Fruit fly (Drosophila melanogaster) whole organism, adult: ENCODE results near the gene CG17075.

Source experiments
- CG11617 ChIP-seq: fragments of 200-800 bp; sonication (Bioruptor generic); optimal IDR thresholded peaks from 2 replicates; lab custom pipeline; 2017; ENCODE audit warnings: mild to moderate bottlenecking, missing biosample characterization, missing genetic modification reagents, missing genetic modification characterization
- CG12768 ChIP-seq: fragments of 200-800 bp; sonication (Bioruptor generic); optimal IDR thresholded peaks from 2 replicates; lab custom pipeline; 2017; ENCODE audit warnings: missing biosample characterization, missing genetic modification characterization, mild to moderate bottlenecking, moderate library complexity, missing genetic modification reagents
- CG14711 ChIP-seq: fragments of 200-800 bp; sonication (Bioruptor generic); optimal IDR thresholded peaks from 2 replicates; lab custom pipeline; 2018; ENCODE audit warnings: missing biosample characterization, mild to moderate bottlenecking, missing genetic modification characterization, moderate library complexity
- CG1620 ChIP-seq: fragments of 200-800 bp; sonication (Bioruptor generic); optimal IDR thresholded peaks from 2 replicates; lab custom pipeline; 2016; ENCODE audit warnings: missing biosample characterization, missing genetic modification characterization
- CG33017 ChIP-seq: fragments of 200-800 bp; sonication (Bioruptor generic); optimal IDR thresholded peaks from 2 replicates; lab custom pipeline; 2018; ENCODE audit warnings: missing biosample characterization, mild to moderate bottlenecking, missing genetic modification characterization, moderate library complexity
- CG5204 ChIP-seq: fragments of 200-800 bp; sonication (Bioruptor generic); optimal IDR thresholded peaks from 2 replicates; lab custom pipeline; 2016; ENCODE audit warnings: missing biosample characterization, missing genetic modification characterization
- CG7045 ChIP-seq: fragments of 200-800 bp; sonication (Bioruptor generic); optimal IDR thresholded peaks from 2 replicates; lab custom pipeline; 2017; ENCODE audit warnings: missing biosample characterization, mild to moderate bottlenecking, missing genetic modification characterization
- CG7101 ChIP-seq: fragments of 200-800 bp; sonication (Bioruptor generic); optimal IDR thresholded peaks from 2 replicates; lab custom pipeline; 2018; ENCODE audit warnings: missing biosample characterization, mild to moderate bottlenecking, missing genetic modification characterization, moderate library complexity
- Clk ChIP-seq: fragments of 200-800 bp; sonication (Bioruptor generic); optimal IDR thresholded peaks from 2 replicates; lab custom pipeline; 2017; ENCODE audit warnings: missing biosample characterization, missing genetic modification characterization
- Crg-1 ChIP-seq: fragments of 200-800 bp; sonication (Bioruptor generic); optimal IDR thresholded peaks from 2 replicates; lab custom pipeline; 2016; ENCODE audit warnings: missing biosample characterization, missing genetic modification characterization
- Hr96 ChIP-seq: fragments of 200-800 bp; sonication (Bioruptor generic); optimal IDR thresholded peaks from 2 replicates; lab custom pipeline; 2016; ENCODE audit warnings: missing biosample characterization, missing genetic modification characterization
- Mnt ChIP-seq: fragments of 200-800 bp; sonication (Bioruptor generic); optimal IDR thresholded peaks from 2 replicates; lab custom pipeline; 2016; ENCODE audit warnings: missing biosample characterization, mild to moderate bottlenecking, missing genetic modification characterization
- bab1 ChIP-seq: fragments of 200-800 bp; sonication (Bioruptor generic); optimal IDR thresholded peaks from 3 replicates; lab custom pipeline; 2019; ENCODE audit warnings: missing biosample characterization, mild to moderate bottlenecking, missing genetic modification characterization, moderate library complexity
- cic ChIP-seq: fragments of 200-800 bp; sonication (Bioruptor generic); optimal IDR thresholded peaks from 2 replicates; lab custom pipeline; 2017; ENCODE audit warnings: missing biosample characterization, mild to moderate bottlenecking, missing genetic modification characterization, moderate library complexity
- cnc ChIP-seq, 2 experiments: fragments of >200 bp; optimal IDR thresholded peaks; 2 replicates each; lab custom pipeline; 2017
- kay ChIP-seq: fragments of 200-800 bp; sonication (Bioruptor generic); peaks from one replicate; lab custom pipeline; 2016; ENCODE audit warnings: missing biosample characterization, missing genetic modification characterization, borderline replicate concordance
- ovo ChIP-seq: fragments of 200-800 bp; sonication (Bioruptor generic); optimal IDR thresholded peaks from 2 replicates; lab custom pipeline; 2016; ENCODE audit warnings: missing biosample characterization, missing genetic modification characterization
- pad ChIP-seq: fragments of 200-800 bp; sonication (Bioruptor generic); optimal IDR thresholded peaks from 3 replicates; lab custom pipeline; 2017; ENCODE audit warnings: missing biosample characterization, missing genetic modification characterization, mild to moderate bottlenecking, moderate library complexity, missing genetic modification reagents
- tj ChIP-seq: fragments of 200-800 bp; sonication (Bioruptor generic); optimal IDR thresholded peaks from 3 replicates; lab custom pipeline; 2017; ENCODE audit warnings: missing biosample characterization, mild to moderate bottlenecking, missing genetic modification characterization, moderate library complexity
- toe ChIP-seq: fragments of 200-800 bp; sonication (Bioruptor generic); optimal IDR thresholded peaks from 2 replicates; lab custom pipeline; 2016; ENCODE audit warnings: missing biosample characterization, missing genetic modification characterization

CG17075 gene

DNA sequence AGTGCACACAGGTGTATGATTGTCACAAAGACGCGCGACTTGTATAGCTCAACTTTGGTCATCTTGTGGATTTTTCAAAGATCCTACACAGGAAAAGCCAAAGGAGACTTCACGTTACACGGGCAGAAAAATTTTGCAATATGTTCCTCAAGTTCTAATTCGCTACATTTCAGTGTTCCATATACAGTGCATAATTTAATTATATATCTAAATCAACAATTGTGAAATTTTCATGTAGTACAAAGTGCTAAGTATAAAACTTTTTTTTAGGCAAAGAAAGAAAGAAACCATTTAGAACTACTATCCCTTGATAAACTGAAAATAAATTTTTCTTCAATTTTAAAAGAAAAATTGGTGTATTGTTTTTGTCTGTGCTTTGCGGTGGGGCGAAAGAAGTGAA is 23.6 kb upstream of the CG17075 start:
- TF ChIP-seq pad (GFP tag; lab: Kevin White, UChicago) (no peak), CG12768 (GFP tag; lab: Kevin White, UChicago) (no peak), Clk (no peak), Hr96 (no peak), CG14711 (no peak), Crg-1 (GFP tag; lab: Kevin White, UChicago) (no peak), tj (no peak)

DNA sequence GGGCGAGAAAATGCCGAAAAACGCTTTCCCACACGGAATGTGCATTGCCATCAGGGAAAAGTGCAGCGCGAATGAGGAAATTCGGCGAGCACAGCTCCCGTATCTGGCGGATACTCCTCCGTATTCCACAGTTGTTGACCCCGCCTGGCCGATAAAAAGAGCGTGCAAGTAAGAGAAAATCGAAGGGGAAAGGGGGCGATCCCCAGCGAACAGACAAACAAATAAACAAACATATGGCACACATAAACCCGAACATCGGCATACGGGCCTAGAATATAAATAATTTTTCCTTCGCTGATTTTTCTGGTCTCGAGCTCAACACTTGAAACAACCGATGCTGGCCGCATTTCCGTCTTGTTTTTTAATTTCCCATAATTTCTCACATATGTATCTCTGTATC is 23.1 kb upstream of the CG17075 start:
- no peak for TF ChIP-seq CG11617 (GFP tag; lab: Kevin White, UChicago)
- no peak for TF ChIP-seq pad (GFP tag; lab: Kevin White, UChicago)
- TF ChIP-seq cic (GFP tag; lab: Kevin White, UChicago): no peak
- no peak for TF ChIP-seq CG7101 (tag; lab: Kevin White, UChicago)
- no peak for TF ChIP-seq ovo
- no peak for TF ChIP-seq CG12768 (GFP tag; lab: Kevin White, UChicago)
- no peak for TF ChIP-seq kay (GFP tag; lab: Kevin White, UChicago)
- no peak for TF ChIP-seq CG5204 (GFP tag; lab: Kevin White, UChicago)

DNA sequence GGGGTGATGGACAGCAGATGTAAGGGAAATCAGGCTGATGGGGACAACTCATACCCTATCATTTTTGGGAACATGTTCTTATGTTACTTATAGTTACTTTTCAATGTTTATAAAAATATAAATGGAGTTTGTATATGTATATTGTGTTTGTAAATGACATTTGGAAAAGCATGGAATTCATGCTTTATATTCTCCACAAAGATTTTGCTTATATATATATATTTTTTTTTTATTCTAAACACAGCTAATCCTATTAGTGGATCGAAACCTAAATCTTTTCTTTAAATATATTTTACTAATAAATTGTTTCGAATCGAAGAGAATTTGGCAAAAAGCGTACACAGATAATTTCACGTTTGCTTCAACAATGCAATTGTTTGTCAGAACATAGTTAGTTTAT is 21.7 kb upstream of the CG17075 start, which contains the start of gene Amnionless:
Gene Amnionless (minus strand): TSS at position 101 of the 400 bp plus-strand sequence.
- TF ChIP-seq ovo: no peak
- TF ChIP-seq bab1: no peak
- TF ChIP-seq kay (GFP tag; lab: Kevin White, UChicago): no peak
- TF ChIP-seq Mnt (GFP tag; lab: Kevin White, UChicago): no peak
- no peak for TF ChIP-seq CG5204 (GFP tag; lab: Kevin White, UChicago)
- no peak for TF ChIP-seq cnc (optimal IDR thresholded peaks at IDR 0.05; lab: Kevin White, UChicago)
- no peak for TF ChIP-seq Crg-1 (GFP tag; lab: Kevin White, UChicago)
- no peak for TF ChIP-seq CG12768 (GFP tag; lab: Kevin White, UChicago)
- no peak for TF ChIP-seq tj
- no peak for TF ChIP-seq Clk
- no peak for TF ChIP-seq cic (GFP tag; lab: Kevin White, UChicago)
- TF ChIP-seq CG7101 (tag; lab: Kevin White, UChicago): no peak
- TF ChIP-seq CG33017 (tag; lab: Kevin White, UChicago): no peak
- TF ChIP-seq CG14711: no peak
- TF ChIP-seq toe (GFP tag; lab: Kevin White, UChicago): no peak
- TF ChIP-seq CG11617 (GFP tag; lab: Kevin White, UChicago): no peak
- no peak for TF ChIP-seq CG7045 (GFP tag; lab: Kevin White, UChicago)
- no peak for TF ChIP-seq CG1620
- no peak for TF ChIP-seq Hr96

DNA sequence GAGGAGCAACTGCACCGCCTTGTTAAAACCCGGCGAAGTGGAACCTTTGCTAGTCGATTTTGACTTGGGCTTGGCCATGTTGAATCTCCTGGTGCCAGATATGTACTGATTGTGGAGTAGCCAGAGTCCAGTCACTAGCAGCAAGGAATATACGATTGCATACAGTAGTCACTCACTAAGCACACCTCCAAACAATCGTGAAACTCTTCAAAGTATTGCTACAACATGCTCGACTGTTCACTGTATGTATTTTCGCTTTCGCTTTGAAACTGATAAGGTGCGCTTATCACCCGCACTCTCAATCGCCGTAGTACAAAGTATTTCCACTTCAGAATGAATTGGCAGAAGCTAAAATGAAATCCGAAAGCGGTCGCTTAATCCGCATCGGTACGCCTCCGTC is 19.1 kb upstream of the CG17075 start:
- TF ChIP-seq CG7045 (GFP tag; lab: Kevin White, UChicago) (peak; percentile 76), cic (GFP tag; lab: Kevin White, UChicago) (peak; percentile 98), CG1620 (peak; percentile 52), cnc (optimal IDR thresholded peaks at IDR 0.05; lab: Kevin White, UChicago) (no peak), pad (GFP tag; lab: Kevin White, UChicago) (peak; percentile 64), kay (GFP tag; lab: Kevin White, UChicago) (no peak), CG7101 (tag; lab: Kevin White, UChicago) (peak; percentile 85), toe (GFP tag; lab: Kevin White, UChicago) (no peak), ovo (peak; percentile 40), CG11617 (GFP tag; lab: Kevin White, UChicago) (peak; percentile 76), CG5204 (GFP tag; lab: Kevin White, UChicago) (no peak), Crg-1 (GFP tag; lab: Kevin White, UChicago) (peak; percentile 51), Clk (peak; percentile 65), tj (peak; percentile 47), Hr96 (no peak), CG12768 (GFP tag; lab: Kevin White, UChicago) (peak; percentile 90), Mnt (GFP tag; lab: Kevin White, UChicago) (peak; percentile 83), bab1 (no peak), CG33017 (tag; lab: Kevin White, UChicago) (peak; percentile 88), CG14711 (peak; percentile 60)

DNA sequence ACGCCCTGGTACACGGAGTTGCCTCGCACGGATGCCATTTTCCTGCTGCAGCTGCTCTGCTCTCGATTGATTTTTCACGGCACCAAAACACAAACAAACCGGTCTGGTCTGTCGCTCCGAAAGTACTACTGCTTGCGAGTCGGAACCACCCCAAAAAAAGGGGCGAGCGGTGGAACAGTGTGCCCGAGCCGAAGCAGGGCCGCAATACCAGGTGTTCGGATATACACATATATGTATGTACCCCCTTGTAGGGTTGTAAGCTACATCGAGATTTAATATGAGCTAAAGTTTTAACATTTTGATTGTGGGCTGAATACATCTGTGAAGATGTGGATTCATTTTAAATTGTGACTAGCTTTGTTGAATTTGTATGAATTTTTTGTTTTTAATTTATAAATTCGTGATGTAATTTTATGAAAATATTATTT is 18.3 kb upstream of the CG17075 start:
- peak; percentile 23 for TF ChIP-seq CG7045 (GFP tag; lab: Kevin White, UChicago)
- no peak for TF ChIP-seq ovo
- TF ChIP-seq bab1: peak; percentile 39
- peak; percentile 62 for TF ChIP-seq CG33017 (tag; lab: Kevin White, UChicago)
- no peak for TF ChIP-seq tj
- TF ChIP-seq CG7101 (tag; lab: Kevin White, UChicago): peak; percentile 57
- TF ChIP-seq pad (GFP tag; lab: Kevin White, UChicago): peak; percentile 49
- TF ChIP-seq CG12768 (GFP tag; lab: Kevin White, UChicago): peak; percentile 51
- TF ChIP-seq CG14711: peak; percentile 90

DNA sequence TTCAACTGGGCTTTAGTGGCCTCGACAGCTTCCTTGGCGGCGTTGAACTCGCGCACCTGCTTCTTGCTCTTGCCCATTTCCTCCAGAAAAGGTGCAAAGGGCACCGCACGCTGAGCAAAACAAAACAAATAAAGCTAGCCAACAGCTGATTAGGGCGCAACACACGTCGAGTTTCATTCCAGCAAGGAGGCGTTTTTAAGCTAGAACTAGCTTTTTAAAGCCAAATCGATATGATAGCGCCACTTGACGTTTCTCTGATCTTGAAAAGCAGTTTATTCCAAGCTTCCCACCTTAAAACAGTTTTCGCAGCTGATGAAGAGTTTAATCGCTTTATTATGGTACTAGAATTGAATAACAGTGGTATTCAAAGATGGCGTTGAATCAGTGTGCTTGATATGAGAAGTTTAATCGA is 15.8 kb upstream of the CG17075 start, which contains the start of gene CG11601:
Gene CG11601 (minus strand): TSS at position 199 of the 412 bp plus-strand sequence.
- TF ChIP-seq toe (GFP tag; lab: Kevin White, UChicago) (no peak), Hr96 (no peak), tj (peak; percentile 36), pad (GFP tag; lab: Kevin White, UChicago) (peak; percentile 19), cnc (optimal IDR thresholded peaks at IDR 0.05; lab: Kevin White, UChicago) (no peak), cic (GFP tag; lab: Kevin White, UChicago) (peak; percentile 25), CG33017 (tag; lab: Kevin White, UChicago) (peak; percentile 9), Mnt (GFP tag; lab: Kevin White, UChicago) (peak; percentile 27), CG5204 (GFP tag; lab: Kevin White, UChicago) (no peak), Crg-1 (GFP tag; lab: Kevin White, UChicago) (peak; percentile 50), CG7045 (GFP tag; lab: Kevin White, UChicago) (no peak), CG1620 (no peak), CG7101 (tag; lab: Kevin White, UChicago) (peak; percentile 36), bab1 (peak; percentile 88), kay (GFP tag; lab: Kevin White, UChicago) (no peak), CG12768 (GFP tag; lab: Kevin White, UChicago) (peak; percentile 78), CG14711 (no peak), ovo (peak; percentile 46), Clk (no peak), CG11617 (GFP tag; lab: Kevin White, UChicago) (peak; percentile 60)
